Fruit fly (Drosophila melanogaster) whole organism, larva: Measurements from ENCODE around the gene Prestin.

Experiments used
- noc ChIP-seq: fragments of 200-800 bp; sonication (Bioruptor generic); optimal IDR thresholded peaks from 3 replicates; lab custom pipeline; 2019; ENCODE audit warnings: missing biosample characterization, mild to moderate bottlenecking, missing genetic modification characterization, moderate library complexity

Prestin gene

dm6 chr3L:17937315-17937714 is 29.7 kb upstream of the Prestin start:
- TF ChIP-seq noc: no peak

DNA sequence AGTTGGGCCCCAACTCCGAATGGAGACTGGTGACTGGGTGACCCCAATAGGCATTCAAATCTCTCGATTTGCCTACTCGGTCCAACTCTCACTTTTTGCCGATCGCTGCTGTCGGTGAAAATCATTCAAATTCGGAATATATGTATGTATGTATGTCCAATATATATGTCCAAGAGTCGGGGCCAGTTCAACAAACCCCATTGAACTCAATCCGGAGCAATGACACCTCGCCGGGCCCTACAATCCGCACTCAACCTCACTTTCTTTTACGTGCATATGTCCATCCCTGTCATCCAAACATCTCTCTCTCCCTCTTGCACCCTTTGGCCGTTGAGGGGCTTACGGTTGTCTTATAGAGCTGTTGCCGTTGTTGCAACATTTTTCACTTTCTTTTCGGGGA is 27.4 kb upstream of the Prestin start:
- no peak for TF ChIP-seq noc

DNA sequence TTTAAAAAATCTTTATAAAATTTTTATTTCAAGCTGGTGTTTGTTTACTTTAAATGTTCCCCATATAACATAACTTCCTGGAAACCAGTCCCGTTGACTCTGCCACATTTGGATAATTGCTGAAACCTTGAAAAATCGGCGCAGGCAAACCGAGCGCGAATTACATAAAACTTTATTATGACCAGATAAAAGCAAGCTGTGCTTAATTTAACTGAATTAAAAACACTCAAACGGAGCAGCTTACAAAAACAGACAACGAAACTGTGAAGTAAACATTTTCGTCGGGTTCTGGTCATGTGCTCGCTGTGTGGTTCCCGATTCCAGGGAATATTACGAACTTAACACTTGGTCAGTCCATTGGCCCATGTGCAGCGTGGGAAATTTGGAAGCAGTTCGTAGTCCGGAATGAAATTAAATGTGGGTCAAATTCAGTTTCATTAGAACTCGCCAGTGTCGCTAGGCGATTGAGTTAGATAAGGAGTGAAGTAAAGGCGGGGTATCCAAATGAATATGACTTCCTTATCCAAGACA is 26.2 kb upstream of the Prestin start:
- TF ChIP-seq noc: no peak

DNA sequence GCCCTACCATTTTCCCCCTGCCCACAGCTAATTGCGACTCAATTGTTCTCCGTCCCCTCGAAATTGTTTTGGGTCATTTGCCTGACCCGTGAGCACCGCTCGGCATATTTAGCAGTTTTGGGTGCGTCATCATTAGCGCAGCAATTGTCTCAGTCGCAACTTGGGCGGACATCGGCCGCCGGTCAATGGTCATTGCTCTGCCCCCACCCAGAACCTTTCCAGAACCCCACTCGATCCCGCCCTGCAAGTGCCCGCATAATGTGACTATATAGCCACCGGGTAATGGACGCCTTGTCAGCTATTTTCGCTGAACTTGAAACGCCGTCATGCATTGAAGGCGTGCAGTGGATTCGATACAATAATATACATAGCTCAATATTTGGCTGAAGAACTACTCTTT is 25.5 kb upstream of the Prestin start:
- no peak for TF ChIP-seq noc

DNA sequence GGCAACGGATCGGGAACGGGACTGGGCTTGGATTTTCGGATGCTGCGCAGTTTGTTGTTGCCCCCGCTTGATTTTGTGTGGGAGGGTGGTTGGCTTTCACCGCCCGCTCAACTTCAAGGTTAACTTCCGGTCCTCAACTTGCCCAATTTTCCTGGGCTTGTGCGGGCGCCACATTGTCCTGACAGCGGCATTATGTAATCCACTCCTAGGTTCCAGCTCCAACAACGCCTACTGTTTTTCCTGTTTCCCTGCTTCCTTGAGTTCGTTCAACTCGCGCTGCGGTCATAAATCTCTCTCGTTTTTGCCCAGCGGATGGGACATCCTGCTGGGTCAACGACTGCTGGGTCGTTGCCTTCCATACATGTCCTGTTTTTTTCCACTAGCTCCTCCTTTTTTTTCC is 24.3 kb upstream of the Prestin start:
- no peak for TF ChIP-seq noc

- TF ChIP-seq noc: no peak
Measured at dm6 chr3L:17929697-17930581, 22.3 kb upstream of the Prestin start.

DNA sequence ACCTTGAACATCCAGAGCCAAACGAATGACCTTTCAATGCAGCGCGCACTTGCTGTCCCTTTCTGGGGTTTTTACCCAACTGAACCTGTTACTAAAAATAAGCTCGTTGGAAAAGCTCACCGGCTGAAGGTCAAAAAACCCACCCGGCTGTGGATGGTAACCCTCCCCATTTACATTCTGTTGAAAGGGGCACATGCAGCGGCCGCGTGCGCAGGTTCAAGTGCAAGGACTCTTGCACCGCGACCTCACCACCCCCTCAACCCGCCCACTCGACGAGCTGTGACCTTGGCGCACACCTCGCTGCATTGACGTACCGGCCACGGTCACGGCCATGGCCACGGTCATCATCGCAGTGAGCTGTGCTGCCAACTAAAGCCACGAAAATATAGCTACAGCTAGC is 20.5 kb upstream of the Prestin start:
- TF ChIP-seq noc: no peak

dm6 chr3L:17926575-17927276 is 19.1 kb upstream of the Prestin start:
- TF ChIP-seq noc: no peak

DNA sequence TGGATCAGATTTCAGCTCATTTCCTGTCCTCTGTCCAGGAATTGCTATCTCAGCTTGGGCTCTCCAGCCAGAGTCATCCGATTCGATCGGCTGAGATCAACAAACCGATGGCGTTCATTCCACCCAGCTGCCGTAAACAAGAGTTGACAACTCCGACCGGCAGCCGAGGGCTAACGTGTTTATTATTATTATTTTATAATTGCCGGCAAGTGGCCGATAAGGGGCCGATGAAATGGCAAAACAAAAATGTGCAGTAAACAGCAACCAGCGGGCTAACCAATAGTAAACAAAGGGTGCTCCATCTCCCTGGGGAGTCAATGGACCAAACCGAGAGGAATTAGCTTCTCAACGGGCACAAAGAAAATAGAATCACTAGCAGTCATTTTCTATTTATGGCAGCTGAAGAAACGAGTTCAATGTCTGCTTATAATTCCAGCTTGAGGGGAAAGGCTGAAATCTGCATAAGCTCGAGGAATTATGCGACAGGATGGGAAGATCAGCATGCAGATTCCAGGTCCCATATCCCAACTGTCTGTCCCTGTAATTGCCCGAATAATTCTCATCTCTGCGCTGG is 17.7 kb upstream of the Prestin start:
- no peak for TF ChIP-seq noc

dm6 chr3L:17924005-17924755 is 16.6 kb upstream of the Prestin start:
- TF ChIP-seq noc: no peak

- peak; percentile 55 for TF ChIP-seq noc
Measured at dm6 chr3L:17922182-17923102, 14.8 kb upstream of the Prestin start.

dm6 chr3L:17921462-17921861 is 13.8 kb upstream of the Prestin start:
- no peak for TF ChIP-seq noc

- no peak for TF ChIP-seq noc
Measured at dm6 chr3L:17917687-17918434, 10.2 kb upstream of the Prestin start.

DNA sequence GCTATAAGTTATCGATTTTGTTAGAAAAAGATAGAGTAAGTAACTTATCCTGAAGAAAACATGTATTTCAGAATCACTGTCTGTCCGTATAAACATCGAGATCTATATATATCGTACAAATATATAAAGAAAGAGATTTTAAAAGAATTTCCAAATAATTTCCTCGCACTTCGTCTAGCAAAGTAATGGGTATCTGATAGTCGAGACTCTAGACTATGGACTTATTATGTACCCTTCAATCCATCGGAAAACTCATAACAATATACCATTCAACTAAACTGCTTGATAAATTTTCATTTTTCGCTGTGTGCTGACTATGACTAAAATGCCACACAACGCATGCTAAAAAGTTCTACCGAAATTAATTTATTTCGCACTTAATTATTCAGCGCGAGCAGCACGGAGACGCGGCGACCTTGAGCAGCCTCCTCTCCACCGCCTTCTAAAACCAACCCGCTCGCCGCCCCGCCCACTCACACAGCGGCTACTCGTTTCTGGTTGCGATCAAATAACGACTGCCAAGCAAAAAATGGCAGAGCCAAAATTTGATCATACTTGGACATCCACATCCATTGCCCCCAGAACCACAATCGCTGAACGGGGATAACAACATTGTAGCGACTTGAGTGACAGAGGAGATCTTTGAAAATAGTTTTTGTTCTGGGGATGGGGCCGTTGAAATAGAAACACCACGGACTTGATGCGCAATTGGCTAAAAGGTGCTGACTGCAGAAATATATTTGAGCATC is 8.4 kb upstream of the Prestin start:
- TF ChIP-seq noc: no peak
